Worm (Caenorhabditis elegans) whole organism, L4 larva: Measurements from ENCODE around the gene srh-2.
A peak's percentile ranks its signal among the peaks of the same experiment; 100 is the strongest.
"Not testable (repeated sequence)": the region's sequence is repeated elsewhere in the genome, so short reads cannot be mapped to it uniquely, and the experiment has no call there.

Experiments used
- D1046.2 ChIP-seq: fragments of 200-800 bp; sonication (Bioruptor generic); IDR thresholded peaks from 2 replicates; pipeline ENCODE4 v1.3.6; 2022; ENCODE audit warnings: missing genetic modification characterization, missing compliant biosample characterization
- F26F4.8 ChIP-seq: fragments of 200-800 bp; sonication (Bioruptor generic); conservative IDR thresholded peaks from 2 replicates; pipeline ENCODE4 v1.3.6; 2022; ENCODE audit warnings: missing genetic modification characterization, missing compliant biosample characterization
- F44E2.7 ChIP-seq: fragments of 200-800 bp; sonication (Bioruptor generic); IDR thresholded peaks from 2 replicates; pipeline ENCODE4 v2.1.2; 2022; ENCODE audit warnings: missing genetic modification characterization, missing compliant biosample characterization
- T20F7.1 ChIP-seq: fragments of 200-800 bp; sonication (Bioruptor generic); optimal IDR thresholded peaks from 2 replicates; lab custom pipeline; 2018; ENCODE audit warnings: mild to moderate bottlenecking, missing genetic modification characterization, missing compliant biosample characterization
- Y105C5A.15 ChIP-seq: fragments of 200-800 bp; sonication (Bioruptor generic); IDR thresholded peaks from 2 replicates; pipeline ENCODE4 v1.3.6; 2022; ENCODE audit warnings: missing genetic modification characterization, missing compliant biosample characterization
- Y48G9A.11 ChIP-seq: fragments of 200-800 bp; sonication (Bioruptor generic); IDR thresholded peaks from 2 replicates; pipeline ENCODE4 v1.3.6; 2022; ENCODE audit warnings: missing genetic modification reagents, missing genetic modification characterization, missing compliant biosample characterization
- Y75B8A.6 ChIP-seq: fragments of 200-800 bp; sonication (Bioruptor generic); IDR thresholded peaks from 2 replicates; pipeline ENCODE4 v1.3.6; 2022; ENCODE audit warnings: missing genetic modification reagents, missing genetic modification characterization, missing compliant biosample characterization
- aha-1 ChIP-seq: fragments of 150-350 bp; peaks from one replicate; lab custom pipeline; 2014; ENCODE audit warnings: missing biosample characterization, missing genetic modification characterization
- arid-1 ChIP-seq: fragments of 200-800 bp; sonication (Bioruptor generic); conservative IDR thresholded peaks from 2 replicates; pipeline ENCODE4 v1.3.6; 2022; ENCODE audit warnings: missing genetic modification reagents, missing genetic modification characterization, missing compliant biosample characterization
- attf-4 ChIP-seq: sonication (generic microtip); optimal IDR thresholded peaks from 3 replicates; lab custom pipeline; 2017; ENCODE audit warnings: missing biosample characterization, missing genetic modification characterization
- ceh-28 ChIP-seq: fragments of 150-350 bp; optimal IDR thresholded peaks from 2 replicates; lab custom pipeline; 2014; ENCODE audit warnings: missing biosample characterization, missing genetic modification reagents, missing genetic modification characterization
- ces-1 ChIP-seq: fragments of 150-350 bp; sonication (generic microtip); optimal IDR thresholded peaks from 4 replicates; lab custom pipeline; 2014; ENCODE audit warnings: missing biosample characterization, missing genetic modification reagents, missing genetic modification characterization
- ctbp-1 ChIP-seq: fragments of 200-800 bp; sonication (Bioruptor generic); IDR thresholded peaks from 2 replicates; pipeline ENCODE4 v1.3.6; 2022; ENCODE audit warnings: missing genetic modification reagents, missing genetic modification characterization, missing compliant biosample characterization
- dmd-6 ChIP-seq: fragments of 200-800 bp; sonication (Bioruptor generic); IDR thresholded peaks from 2 replicates; pipeline ENCODE4 v1.3.6; 2022; ENCODE audit warnings: missing genetic modification reagents, missing genetic modification characterization, missing compliant biosample characterization
- dmd-8 ChIP-seq: fragments of 200-800 bp; sonication (Bioruptor generic); IDR thresholded peaks from 2 replicates; pipeline ENCODE4 v1.3.6; 2022; ENCODE audit warnings: missing genetic modification characterization, missing compliant biosample characterization
- dve-1 ChIP-seq: sonication (generic microtip); optimal IDR thresholded peaks from 2 replicates; lab custom pipeline; 2017; ENCODE audit warnings: antibody characterized with exemption, mild to moderate bottlenecking, missing genetic modification characterization, missing compliant biosample characterization; ENCODE audit not compliant: insufficient read depth
- hmg-1.1 ChIP-seq: fragments of 200-800 bp; sonication (Bioruptor generic); IDR thresholded peaks from 2 replicates; pipeline ENCODE4 v1.3.6; 2022; ENCODE audit warnings: missing genetic modification reagents, missing genetic modification characterization, missing compliant biosample characterization
- lim-7 ChIP-seq: fragments of 200-800 bp; sonication (Bioruptor generic); IDR thresholded peaks from 2 replicates; pipeline ENCODE4 v1.3.6; 2022; ENCODE audit warnings: missing genetic modification characterization, missing compliant biosample characterization
- lin-1 ChIP-seq: fragments of 200-800 bp; sonication (Bioruptor generic); IDR thresholded peaks from 2 replicates; pipeline ENCODE4 v1.3.6; 2022; ENCODE audit warnings: missing genetic modification reagents, missing genetic modification characterization, missing compliant biosample characterization
- lin-39 ChIP-seq: fragments of 150-350 bp; optimal IDR thresholded peaks from 2 replicates; lab custom pipeline; 2014; ENCODE audit warnings: missing biosample characterization, missing genetic modification reagents, missing genetic modification characterization
- nhr-25 ChIP-seq: sonication (generic microtip); optimal IDR thresholded peaks from 2 replicates; lab custom pipeline; 2017; ENCODE audit warnings: missing genetic modification characterization, mild to moderate bottlenecking, missing compliant biosample characterization, antibody characterized with exemption, moderate library complexity, borderline replicate concordance; ENCODE audit not compliant: insufficient read depth
- nhr-41 ChIP-seq: fragments of 200-800 bp; sonication (Bioruptor generic); IDR thresholded peaks from 2 replicates; pipeline ENCODE4 v1.3.6; 2022; ENCODE audit warnings: missing genetic modification reagents, missing genetic modification characterization, missing compliant biosample characterization
- pha-4 ChIP-seq, 2 experiments: fragments of 150-350 bp in 1 of 2; fragments of 200-800 bp in 1 of 2; sonication (Bioruptor generic) in 1 of 2; IDR thresholded peaks in 1 of 2; optimal IDR thresholded peaks in 1 of 2; 2 replicates each; pipeline versions ENCODE4 v1.3.6 to Lab custom; 2014 to 2022; ENCODE audit warnings: missing genetic modification characterization in 2 of 2, missing genetic modification reagents in 2 of 2, missing biosample characterization in 1 of 2, missing compliant biosample characterization in 1 of 2
- php-3 ChIP-seq: fragments of 200-800 bp; sonication (Bioruptor generic); IDR thresholded peaks from 2 replicates; pipeline ENCODE4 v1.3.6; 2022; ENCODE audit warnings: missing genetic modification reagents, missing genetic modification characterization, missing compliant biosample characterization
- tra-1 ChIP-seq: fragments of 200-800 bp; sonication (Bioruptor generic); IDR thresholded peaks from 2 replicates; pipeline ENCODE4 v1.3.6; 2022; ENCODE audit warnings: missing genetic modification reagents, missing genetic modification characterization, missing compliant biosample characterization
- unc-62 ChIP-seq, 3 experiments: fragments of 150-350 bp in 1 of 3; sonication (generic microtip); optimal IDR thresholded peaks in 2 of 3; peaks in 1 of 3; 1 replicate in 1 of 3; 2 replicates in 2 of 3; lab custom pipeline; 2014 to 2017; ENCODE audit warnings: missing biosample characterization in 3 of 3, missing genetic modification characterization in 3 of 3, missing genetic modification reagents in 3 of 3, missing genotype in 1 of 3
- vab-7 ChIP-seq: fragments of 200-800 bp; sonication (Bioruptor generic); IDR thresholded peaks from 2 replicates; pipeline ENCODE4 v1.3.6; 2022; ENCODE audit warnings: missing genetic modification reagents, missing genetic modification characterization, missing compliant biosample characterization
- zip-2 ChIP-seq: fragments of 150-350 bp; optimal IDR thresholded peaks from 2 replicates; lab custom pipeline; 2014; ENCODE audit warnings: missing biosample characterization, missing genetic modification characterization

Gene srh-2

DNA sequence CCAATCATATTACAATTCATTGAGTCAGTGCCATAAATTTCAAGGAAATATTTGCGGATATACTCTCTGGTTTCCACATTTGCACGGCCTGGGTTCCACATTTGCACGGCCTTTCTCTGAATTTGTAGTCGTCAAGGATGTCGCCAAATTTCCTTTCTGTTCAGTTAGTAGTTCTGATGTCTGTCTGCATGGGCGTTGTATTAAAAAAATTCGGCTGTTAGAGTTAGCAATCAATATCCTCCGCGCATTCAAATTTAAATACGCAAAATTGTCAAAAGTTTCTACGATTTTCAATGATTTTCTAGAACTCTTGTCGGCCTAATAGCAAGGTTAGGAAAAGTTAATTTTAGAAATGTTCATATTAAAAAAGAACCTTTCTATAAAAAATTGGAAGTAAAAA, 32.2 kb upstream of the srh-2 start, which contains the start of gene srj-52:
TSS of gene srj-52 (minus strand) at position 101 of the 400 bp plus-strand sequence.
- TF ChIP-seq unc-62 (GFP tag; optimal IDR thresholded peaks at IDR 0.05 in 1 of 2; lab: Kevin White, UChicago) = peak in 1 of 2 experiments; percentile 57
- TF ChIP-seq unc-62 (tag; optimal IDR thresholded peaks at IDR 0.05; lab: Kevin White, UChicago) = no peak
- TF ChIP-seq aha-1 (tag; lab: Kevin White, UChicago) = no peak
- TF ChIP-seq, all 104 proteins: peak for 1

DNA sequence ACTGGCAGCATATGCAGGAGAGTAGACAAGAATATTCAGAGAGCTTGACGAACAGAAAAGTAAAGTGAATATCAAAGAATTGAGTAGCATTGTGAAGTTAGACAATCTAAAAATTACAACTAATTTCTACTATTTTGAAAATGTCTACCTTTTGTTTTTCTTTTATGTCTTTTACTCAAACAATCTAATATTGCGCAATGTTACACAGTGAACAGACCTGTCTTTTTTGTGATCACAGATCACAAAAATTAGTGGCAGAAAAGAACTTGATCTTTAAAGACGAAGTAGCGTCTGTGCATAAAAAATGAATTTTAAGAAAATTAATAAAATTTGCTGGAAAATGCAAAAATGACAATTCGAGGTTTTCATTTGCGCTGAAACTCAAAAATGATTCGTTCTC, 29.1 kb upstream of the srh-2 start:
- TF ChIP-seq attf-4 (tag; lab: Kevin White, UChicago) = no peak
- peak; percentile 92 for TF ChIP-seq zip-2
- TF ChIP-seq, all 104 proteins: peak for 1

DNA sequence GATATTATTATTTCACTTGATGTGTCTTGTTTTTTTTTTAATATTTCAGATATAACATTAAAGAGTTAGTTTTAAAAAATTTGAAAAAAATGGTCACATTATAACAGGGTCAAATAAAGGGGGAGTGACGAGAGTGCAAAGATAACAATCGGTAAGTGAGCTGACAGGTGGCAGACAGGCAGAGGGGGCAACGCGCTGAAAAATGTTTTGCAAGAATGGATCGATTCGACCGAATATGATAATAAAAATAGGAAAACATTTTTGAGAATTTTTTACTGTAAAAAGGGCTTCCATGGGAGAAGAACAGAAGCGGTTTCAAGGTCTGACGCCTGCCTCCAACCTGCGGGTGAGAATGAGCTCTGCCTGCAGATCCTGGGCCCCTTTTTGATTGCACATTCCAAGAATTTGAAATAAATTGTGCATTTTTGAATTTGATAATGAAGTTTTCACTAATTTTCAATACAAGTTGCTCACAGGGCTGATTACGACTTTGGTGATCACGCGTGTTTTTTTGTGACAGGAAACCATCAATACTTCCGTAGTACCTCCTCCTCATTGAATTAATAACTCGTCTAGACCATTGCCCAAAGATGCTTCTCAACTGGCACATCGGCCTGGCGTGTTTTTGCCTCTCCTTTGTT, 28.5 kb upstream of the srh-2 start, which contains the start of the genes ugt-29 and srx-5:
TSS of gene ugt-29 (minus strand) at position 101 of the 641 bp plus-strand sequence.
TSS of gene srx-5 (plus strand) at position 591 of the 641 bp plus-strand sequence.
- TF ChIP-seq dmd-6 (GFP tag; lab: Robert Waterston, UW) (0 out of 2 replicates have a peak, but pooled peaks have one; percentile 27), lin-39 (tag; lab: Kevin White, UChicago) (no peak), dve-1 (tag; lab: Kevin White, UChicago) (no peak), ceh-28 (tag; lab: Kevin White, UChicago) (no peak)

ce11 chrV:702260-702659, 25.8 kb upstream of the srh-2 start, which contains the start of gene srbc-37:
TSS of gene srbc-37 (plus strand) at chrV:702560.
- TF ChIP-seq F44E2.7 (GFP tag; lab: Robert Waterston, UW) = no peak
- TF ChIP-seq T20F7.1 (GFP tag; lab: Kevin White, UChicago) = no peak
- TF ChIP-seq nhr-25 = no peak
- no peak for TF ChIP-seq ces-1 (GFP tag; lab: Kevin White, UChicago)

DNA sequence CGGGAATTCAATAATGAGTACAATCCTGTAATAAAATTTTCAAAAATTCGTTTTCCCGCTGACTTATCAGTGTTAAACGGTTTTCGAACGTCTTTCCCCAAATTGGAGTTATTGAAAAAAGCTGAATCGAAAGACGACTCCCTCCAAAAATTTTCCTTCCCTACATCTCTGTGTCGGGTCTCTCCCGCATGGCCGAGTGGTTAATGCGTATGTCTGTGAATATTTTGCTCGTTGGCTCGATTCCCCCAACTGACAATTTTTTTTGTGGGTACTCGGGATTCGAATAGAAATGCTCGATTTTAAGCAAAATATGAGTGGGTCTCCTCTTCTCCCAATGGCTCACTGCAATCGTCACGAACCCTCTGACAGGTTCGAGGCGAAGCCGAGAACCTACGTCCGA, 21.7 kb upstream of the srh-2 start:
- TF ChIP-seq pha-4 (GFP tag; IDR thresholded peaks at IDR 0.05; lab: Robert Waterston, UW) = peak; percentile 51; the same call in 1 of the 2 replicates
- TF ChIP-seq pha-4 (tag; optimal IDR thresholded peaks at IDR 0.05; lab: Kevin White, UChicago) = not testable (repeated sequence)
- peak; percentile 48; the same call in 1 of the 2 replicates for TF ChIP-seq ctbp-1 (GFP tag; lab: Robert Waterston, UW)
- TF ChIP-seq Y48G9A.11 (GFP tag; lab: Robert Waterston, UW) = 0 out of 2 replicates have a peak, but pooled peaks have one; percentile 34
- peak; percentile 66 for TF ChIP-seq hmg-1.1
- peak; percentile 57; the same call in 1 of the 2 replicates for TF ChIP-seq php-3 (GFP tag; lab: Robert Waterston, UW)
- TF ChIP-seq arid-1 (GFP tag; lab: Robert Waterston, UW) = peak; percentile 68
- TF ChIP-seq tra-1 (GFP tag; lab: Robert Waterston, UW) = peak; percentile 59; the same call in 1 of the 2 replicates
- TF ChIP-seq D1046.2 (GFP tag; lab: Robert Waterston, UW) = 0 out of 2 replicates have a peak, but pooled peaks have one; percentile 65
- peak; percentile 11; the same call in 1 of the 2 replicates for TF ChIP-seq nhr-41
- TF ChIP-seq lim-7 (GFP tag; lab: Robert Waterston, UW) = peak; percentile 87
- peak; percentile 51; the same call in 1 of the 2 replicates for TF ChIP-seq lin-1
- peak; percentile 71; the same call in 1 of the 2 replicates for TF ChIP-seq F26F4.8 (GFP tag; lab: Robert Waterston, UW)
- TF ChIP-seq Y75B8A.6 = 0 out of 2 replicates have a peak, but pooled peaks have one; percentile 24
- TF ChIP-seq Y105C5A.15 (GFP tag; lab: Robert Waterston, UW) = 0 out of 2 replicates have a peak, but pooled peaks have one; percentile 28
- peak; percentile 73 for TF ChIP-seq vab-7 (GFP tag; lab: Robert Waterston, UW)
- peak; percentile 88 for TF ChIP-seq dmd-8 (GFP tag; lab: Robert Waterston, UW)
- peak; percentile 51 for TF ChIP-seq dmd-6 (GFP tag; lab: Robert Waterston, UW)
